Worm (Caenorhabditis elegans) whole organism, L1 larva: ENCODE measurements around the gene lir-3.
A peak's percentile ranks its signal among the peaks of the same experiment; 100 is the strongest.

ENCODE experiments used
- egl-27 ChIP-seq, 2 experiments: fragments of 150-350 bp in 1 of 2; sonication (generic microtip); optimal IDR thresholded peaks; 3 replicates each; lab custom pipeline; 2017 to 2018; ENCODE audit warnings: missing biosample characterization in 2 of 2, missing genetic modification characterization in 2 of 2, missing genetic modification reagents in 2 of 2
- hlh-17 ChIP-seq: fragments of 200-800 bp; sonication (Bioruptor generic); optimal IDR thresholded peaks from 2 replicates; lab custom pipeline; 2018; ENCODE audit warnings: missing genetic modification characterization, mild to moderate bottlenecking, missing compliant biosample characterization, moderate library complexity, borderline replicate concordance
- jun-1 ChIP-seq: fragments of 150-350 bp; optimal IDR thresholded peaks from 2 replicates; lab custom pipeline; 2014; ENCODE audit warnings: missing biosample characterization, missing genetic modification reagents, missing genetic modification characterization
- lin-39 ChIP-seq: fragments of 150-350 bp; optimal IDR thresholded peaks from 2 replicates; lab custom pipeline; 2014; ENCODE audit warnings: missing biosample characterization, missing genetic modification reagents, missing genetic modification characterization
- nhr-28 ChIP-seq: fragments of 150-350 bp; optimal IDR thresholded peaks from 2 replicates; lab custom pipeline; 2014; ENCODE audit warnings: missing biosample characterization, missing genetic modification characterization
- rnt-1 ChIP-seq: sonication (generic microtip); optimal IDR thresholded peaks from 2 replicates; lab custom pipeline; 2016; ENCODE audit warnings: mild to moderate bottlenecking, missing genetic modification characterization, moderate library complexity, missing compliant biosample characterization
- tbx-2 ChIP-seq: sonication (generic microtip); optimal IDR thresholded peaks from 2 replicates; lab custom pipeline; 2016; ENCODE audit warnings: missing genetic modification characterization, missing compliant biosample characterization

Gene lir-3

DNA sequence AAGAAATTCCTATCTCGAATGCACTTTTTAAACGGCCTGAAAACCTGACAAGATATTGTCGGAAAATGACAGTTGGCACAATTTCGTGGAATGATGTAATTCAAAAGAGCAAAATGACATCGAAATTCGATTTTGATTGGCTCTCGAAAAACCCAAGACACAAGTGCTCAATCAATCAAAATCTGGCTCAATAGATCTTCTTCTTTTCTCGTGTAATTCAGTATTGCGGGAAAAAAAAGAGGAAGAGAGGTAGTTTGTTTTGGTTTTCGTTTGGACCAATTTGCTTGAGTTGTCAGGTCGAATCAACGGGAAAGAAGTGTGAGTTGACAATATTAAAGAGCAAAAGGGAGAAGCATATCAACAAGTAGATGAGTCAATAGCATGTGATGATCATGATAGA lies 48.8 kb downstream of the lir-3 start (continued):
- TF ChIP-seq tbx-2 (tag; lab: Kevin White, UChicago) (no peak), egl-27 (tag; optimal IDR thresholded peaks at IDR 0.05; lab: Kevin White, UChicago) (no peak), lin-39 (tag; lab: Kevin White, UChicago) (peak; percentile 39), jun-1 (tag; lab: Kevin White, UChicago) (no peak), rnt-1 (tag; lab: Kevin White, UChicago) (peak; percentile 66)

DNA sequence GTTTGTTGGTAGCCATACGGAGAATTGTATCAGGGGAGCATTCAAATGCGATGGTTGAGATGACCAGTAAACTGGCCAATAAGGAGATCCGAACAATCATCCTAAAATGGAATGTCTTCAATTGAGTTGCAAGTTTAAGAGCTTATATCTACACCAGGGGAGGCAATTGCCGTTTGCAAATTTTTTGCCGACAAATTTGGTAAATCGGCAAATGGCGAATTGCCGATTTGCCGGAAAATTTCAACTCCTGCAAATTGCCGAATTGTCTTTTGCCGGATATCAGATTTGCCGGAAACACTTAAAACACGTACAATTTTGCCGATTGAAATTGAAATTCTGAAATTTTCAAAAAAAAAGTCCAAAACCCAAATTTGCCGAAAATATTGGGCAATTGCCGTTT lies 49.8 kb downstream of the lir-3 start, which contains the start of gene F40F8.5:
Gene F40F8.5, minus strand, starts transcription at position 101 of the 400 bp plus-strand sequence.
- no peak for TF ChIP-seq nhr-28 (tag; lab: Kevin White, UChicago)
- no peak for TF ChIP-seq hlh-17 (GFP tag; lab: Kevin White, UChicago)
